Worm (Caenorhabditis elegans) whole organism, L2 larva: ENCODE data around the gene asp-8.

Source experiments
- C34F6.9 ChIP-seq: fragments of 150-350 bp; optimal IDR thresholded peaks from 2 replicates; lab custom pipeline; 2014; ENCODE audit warnings: missing biosample characterization, missing genetic modification characterization
- F13H6.1 ChIP-seq: sonication (generic microtip); optimal IDR thresholded peaks from 2 replicates; lab custom pipeline; 2016; ENCODE audit warnings: missing genetic modification characterization, missing compliant biosample characterization
- R02D3.7 ChIP-seq: fragments of 150-350 bp; optimal IDR thresholded peaks from 2 replicates; lab custom pipeline; 2014; ENCODE audit warnings: missing biosample characterization, missing genetic modification characterization
- Y55F3AM.14 ChIP-seq: fragments of 200-800 bp; sonication (Bioruptor generic); optimal IDR thresholded peaks from 2 replicates; lab custom pipeline; 2018; ENCODE audit warnings: mild to moderate bottlenecking, missing genetic modification characterization, missing compliant biosample characterization
- ZK546.5 ChIP-seq: sonication (generic microtip); optimal IDR thresholded peaks from 2 replicates; lab custom pipeline; 2017; ENCODE audit warnings: missing biosample characterization, missing genetic modification characterization
- alr-1 ChIP-seq: fragments of 150-350 bp; optimal IDR thresholded peaks from 2 replicates; lab custom pipeline; 2014; ENCODE audit warnings: missing biosample characterization, missing genetic modification characterization
- aly-2 ChIP-seq: fragments of 150-350 bp; optimal IDR thresholded peaks from 2 replicates; lab custom pipeline; 2014; ENCODE audit warnings: missing biosample characterization, missing genetic modification characterization
- ceh-16 ChIP-seq: fragments of 150-350 bp; optimal IDR thresholded peaks from 2 replicates; lab custom pipeline; 2014; ENCODE audit warnings: missing biosample characterization, missing genetic modification characterization
- ceh-82 ChIP-seq: fragments of 150-350 bp; optimal IDR thresholded peaks from 2 replicates; lab custom pipeline; 2014; ENCODE audit warnings: missing biosample characterization, missing genetic modification characterization
- crh-2 ChIP-seq: sonication (generic microtip); optimal IDR thresholded peaks from 2 replicates; lab custom pipeline; 2017; ENCODE audit warnings: missing biosample characterization, missing genetic modification characterization
- egl-27 ChIP-seq: sonication (generic microtip); optimal IDR thresholded peaks from 3 replicates; lab custom pipeline; 2017; ENCODE audit warnings: missing biosample characterization, missing genetic modification reagents, missing genetic modification characterization
- elt-1 ChIP-seq: fragments of 150-350 bp; optimal IDR thresholded peaks from 2 replicates; lab custom pipeline; 2014; ENCODE audit warnings: missing biosample characterization, missing genetic modification characterization
- fos-1 ChIP-seq: fragments of 150-350 bp; optimal IDR thresholded peaks from 2 replicates; lab custom pipeline; 2014; ENCODE audit warnings: missing biosample characterization, missing genetic modification characterization
- lin-11 ChIP-seq: fragments of 150-350 bp; sonication (generic microtip); optimal IDR thresholded peaks from 2 replicates; lab custom pipeline; 2014; ENCODE audit warnings: missing biosample characterization, missing genetic modification characterization, inconsistent platforms, mixed read lengths
- lin-13 ChIP-seq: fragments of 150-350 bp; optimal IDR thresholded peaks from 2 replicates; lab custom pipeline; 2014; ENCODE audit warnings: missing biosample characterization, missing genetic modification reagents, missing genetic modification characterization
- lin-39 ChIP-seq: fragments of 150-350 bp; optimal IDR thresholded peaks from 2 replicates; lab custom pipeline; 2014; ENCODE audit warnings: missing biosample characterization, missing genetic modification reagents, missing genetic modification characterization
- mbf-1 ChIP-seq: sonication (generic microtip); optimal IDR thresholded peaks from 2 replicates; lab custom pipeline; 2017; ENCODE audit warnings: missing biosample characterization, missing genetic modification characterization
- nhr-10 ChIP-seq: sonication (generic microtip); optimal IDR thresholded peaks from 2 replicates; lab custom pipeline; 2017; ENCODE audit warnings: missing biosample characterization, missing genetic modification characterization
- nhr-11 ChIP-seq: fragments of 150-350 bp; optimal IDR thresholded peaks from 2 replicates; lab custom pipeline; 2014; ENCODE audit warnings: missing biosample characterization, missing genetic modification characterization
- nhr-12 ChIP-seq: fragments of 150-350 bp; optimal IDR thresholded peaks from 2 replicates; lab custom pipeline; 2014; ENCODE audit warnings: missing biosample characterization, missing genetic modification characterization
- nhr-129 ChIP-seq: fragments of 150-350 bp; optimal IDR thresholded peaks from 2 replicates; lab custom pipeline; 2014; ENCODE audit warnings: missing biosample characterization, missing genetic modification characterization
- nhr-21 ChIP-seq: fragments of 150-350 bp; optimal IDR thresholded peaks from 2 replicates; lab custom pipeline; 2014; ENCODE audit warnings: missing biosample characterization, missing genetic modification characterization
- nhr-23 ChIP-seq: fragments of 150-350 bp; optimal IDR thresholded peaks from 2 replicates; lab custom pipeline; 2014; ENCODE audit warnings: missing biosample characterization, missing genetic modification reagents, missing genetic modification characterization
- nhr-237 ChIP-seq: fragments of 150-350 bp; optimal IDR thresholded peaks from 2 replicates; lab custom pipeline; 2014; ENCODE audit warnings: missing biosample characterization, missing genetic modification characterization
- nhr-25 ChIP-seq: fragments of 150-350 bp; sonication (generic microtip); optimal IDR thresholded peaks from 3 replicates; lab custom pipeline; 2014; ENCODE audit warnings: missing biosample characterization, missing genetic modification characterization
- peb-1 ChIP-seq: fragments of 150-350 bp; optimal IDR thresholded peaks from 2 replicates; lab custom pipeline; 2014; ENCODE audit warnings: missing biosample characterization, missing genetic modification characterization
- skn-1 ChIP-seq: sonication (generic microtip); optimal IDR thresholded peaks from 2 replicates; lab custom pipeline; 2017; ENCODE audit warnings: missing biosample characterization, missing genetic modification characterization
- sma-3 ChIP-seq: sonication (generic microtip); optimal IDR thresholded peaks from 2 replicates; lab custom pipeline; 2016; ENCODE audit warnings: missing genetic modification reagents, missing genetic modification characterization, missing compliant biosample characterization
- sma-9 ChIP-seq, 2 experiments: fragments of 150-350 bp in 1 of 2; sonication (generic microtip) in 1 of 2; optimal IDR thresholded peaks; 2 replicates each; lab custom pipeline; 2014 to 2016; ENCODE audit warnings: missing genetic modification characterization in 2 of 2, mild to moderate bottlenecking in 1 of 2, missing biosample characterization in 1 of 2, missing compliant biosample characterization in 1 of 2, missing genetic modification reagents in 1 of 2, moderate library complexity in 1 of 2
- snpc-4 ChIP-seq: fragments of 150-350 bp; optimal IDR thresholded peaks from 2 replicates; lab custom pipeline; 2014; ENCODE audit warnings: missing biosample characterization, missing genetic modification characterization
- unc-39 ChIP-seq: fragments of 150-350 bp; optimal IDR thresholded peaks from 2 replicates; lab custom pipeline; 2014; ENCODE audit warnings: missing biosample characterization, missing genetic modification characterization
- unc-55 ChIP-seq: fragments of 150-350 bp; sonication (generic microtip); optimal IDR thresholded peaks from 3 replicates; lab custom pipeline; 2014; ENCODE audit warnings: missing biosample characterization, missing genetic modification reagents, missing genetic modification characterization
- unc-62 ChIP-seq: fragments of 150-350 bp; optimal IDR thresholded peaks from 2 replicates; lab custom pipeline; 2014; ENCODE audit warnings: missing biosample characterization, missing genetic modification reagents, missing genetic modification characterization
- ztf-11 ChIP-seq: sonication (generic microtip); optimal IDR thresholded peaks from 2 replicates; lab custom pipeline; 2017; ENCODE audit warnings: missing biosample characterization, missing genetic modification characterization

Gene asp-8

DNA sequence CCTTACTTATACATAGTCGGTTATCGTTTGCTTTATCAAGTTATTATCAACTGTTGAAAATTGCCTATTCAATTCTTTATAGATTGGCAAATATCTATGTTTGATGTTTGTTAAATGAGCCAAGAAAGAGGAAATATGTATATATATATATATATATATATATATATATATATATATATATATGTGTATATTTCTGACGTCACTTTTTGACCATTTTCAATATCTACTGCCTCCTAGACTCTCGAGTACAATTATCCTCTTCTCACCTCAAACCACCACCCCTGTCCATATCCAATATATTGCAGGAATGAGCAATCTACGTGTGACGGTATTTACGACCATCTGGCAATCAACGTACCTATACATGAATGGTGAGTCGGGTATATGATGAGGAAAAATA lies 20.5 kb downstream of the asp-8 start, which contains the start of gene F59D6.1:
TSS of gene F59D6.1 (plus strand) at position 301 of the 400 bp plus-strand sequence.
- TF ChIP-seq elt-1 (tag; lab: Kevin White, UChicago) (no peak), nhr-237 (no peak), unc-39 (tag; lab: Kevin White, UChicago) (no peak), nhr-12 (tag; lab: Kevin White, UChicago) (no peak), lin-39 (tag; lab: Kevin White, UChicago) (no peak), egl-27 (no peak), unc-62 (GFP tag; lab: Kevin White, UChicago) (no peak), snpc-4 (tag; lab: Kevin White, UChicago) (no peak), nhr-129 (tag; lab: Kevin White, UChicago) (no peak), Y55F3AM.14 (GFP tag; lab: Kevin White, UChicago) (no peak), lin-11 (tag; lab: Kevin White, UChicago) (no peak), ceh-16 (no peak), nhr-23 (tag; lab: Kevin White, UChicago) (no peak), sma-9 (GFP tag; optimal IDR thresholded peaks at IDR 0.05; lab: Kevin White, UChicago) (no peak), sma-9 (tag; optimal IDR thresholded peaks at IDR 0.05; lab: Kevin White, UChicago) (no peak), R02D3.7 (tag; lab: Kevin White, UChicago) (no peak), ztf-11 (tag; lab: Kevin White, UChicago) (no peak), lin-13 (GFP tag; lab: Kevin White, UChicago) (no peak), ZK546.5 (tag; lab: Kevin White, UChicago) (no peak), nhr-21 (tag; lab: Kevin White, UChicago) (no peak)

DNA sequence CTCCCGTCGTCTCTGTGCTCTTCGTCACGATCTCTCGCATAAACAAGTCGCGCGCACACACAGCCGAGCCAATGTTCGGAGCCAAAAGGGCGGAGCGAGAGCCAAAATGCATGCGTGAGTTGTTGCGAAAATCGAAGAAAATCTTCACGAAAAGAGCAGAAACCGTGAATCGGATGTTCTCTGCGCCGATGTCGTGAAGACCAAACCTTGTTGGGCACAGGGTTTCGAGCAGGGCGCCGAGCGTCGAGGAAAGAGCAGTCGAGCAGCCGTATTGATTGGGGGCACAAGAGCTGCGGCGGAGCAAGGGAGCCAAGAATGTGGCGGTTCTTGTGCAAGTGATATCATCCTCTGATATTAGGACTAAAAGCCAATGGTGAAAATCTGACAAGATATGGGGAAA lies 22.0 kb downstream of the asp-8 start:
- TF ChIP-seq skn-1 (no peak), nhr-129 (tag; lab: Kevin White, UChicago) (no peak), alr-1 (tag; lab: Kevin White, UChicago) (no peak), unc-55 (GFP tag; lab: Kevin White, UChicago) (no peak), crh-2 (tag; lab: Kevin White, UChicago) (no peak), sma-9 (GFP tag; optimal IDR thresholded peaks at IDR 0.05; lab: Kevin White, UChicago) (no peak), sma-9 (tag; optimal IDR thresholded peaks at IDR 0.05; lab: Kevin White, UChicago) (no peak), nhr-10 (no peak), C34F6.9 (tag; lab: Kevin White, UChicago) (no peak), sma-3 (no peak)

DNA sequence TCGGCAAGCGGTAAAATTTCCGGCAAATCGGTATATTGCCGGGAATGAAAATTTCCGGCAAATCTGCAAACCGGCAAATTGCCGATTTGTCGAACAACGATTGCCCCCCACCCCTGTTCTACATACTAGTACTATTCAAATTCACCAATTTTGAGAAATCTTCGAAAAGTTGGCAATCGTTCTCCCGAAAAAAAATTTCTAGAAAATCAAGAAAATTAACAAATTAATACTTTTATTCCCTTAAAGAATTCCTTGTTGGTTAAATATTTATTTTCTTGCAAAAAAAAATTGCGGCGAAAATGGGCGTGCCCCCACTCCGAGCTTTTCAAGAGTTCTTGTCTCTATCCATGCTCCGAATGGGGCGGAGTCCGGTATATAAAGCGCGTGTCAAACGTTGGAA lies 29.9 kb downstream of the asp-8 start, which contains the start of gene C50H11.8:
TSS of gene C50H11.8 (plus strand) at position 301 of the 400 bp plus-strand sequence.
- TF ChIP-seq nhr-12 (tag; lab: Kevin White, UChicago) (no peak), nhr-25 (tag; lab: Kevin White, UChicago) (no peak), unc-62 (GFP tag; lab: Kevin White, UChicago) (no peak), ceh-16 (no peak), nhr-23 (tag; lab: Kevin White, UChicago) (no peak), mbf-1 (tag; lab: Kevin White, UChicago) (no peak)

DNA sequence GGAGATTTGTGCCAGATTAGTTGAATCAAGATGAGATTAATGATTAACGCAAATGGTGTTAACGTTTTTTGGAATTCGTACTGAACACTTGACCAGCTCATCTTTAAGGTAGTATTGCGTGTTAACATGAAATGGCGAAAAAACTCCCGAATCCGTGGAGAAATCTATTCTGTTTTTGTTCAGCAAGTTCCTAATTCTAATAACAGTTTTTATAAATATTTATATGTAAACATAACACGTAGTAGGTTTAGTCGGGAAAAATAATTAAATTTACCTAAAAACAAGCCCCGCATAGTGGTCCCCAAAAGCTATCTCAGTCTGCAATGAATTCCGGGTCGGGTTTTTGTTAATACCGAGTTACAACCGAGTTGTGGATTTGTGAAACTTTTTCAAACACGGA lies 34.6 kb downstream of the asp-8 start, which contains the start of gene str-244:
TSS of gene str-244 (minus strand) at position 101 of the 400 bp plus-strand sequence.
- no peak for TF ChIP-seq snpc-4 (tag; lab: Kevin White, UChicago)
- no peak for TF ChIP-seq nhr-21 (tag; lab: Kevin White, UChicago)
- TF ChIP-seq nhr-11 (tag; lab: Kevin White, UChicago), result no peak
- TF ChIP-seq fos-1 (tag; lab: Kevin White, UChicago), result no peak
- no peak for TF ChIP-seq aly-2
- TF ChIP-seq C34F6.9 (tag; lab: Kevin White, UChicago), result no peak
- no peak for TF ChIP-seq unc-55 (GFP tag; lab: Kevin White, UChicago)
- TF ChIP-seq nhr-10, result no peak
- no peak for TF ChIP-seq egl-27

DNA sequence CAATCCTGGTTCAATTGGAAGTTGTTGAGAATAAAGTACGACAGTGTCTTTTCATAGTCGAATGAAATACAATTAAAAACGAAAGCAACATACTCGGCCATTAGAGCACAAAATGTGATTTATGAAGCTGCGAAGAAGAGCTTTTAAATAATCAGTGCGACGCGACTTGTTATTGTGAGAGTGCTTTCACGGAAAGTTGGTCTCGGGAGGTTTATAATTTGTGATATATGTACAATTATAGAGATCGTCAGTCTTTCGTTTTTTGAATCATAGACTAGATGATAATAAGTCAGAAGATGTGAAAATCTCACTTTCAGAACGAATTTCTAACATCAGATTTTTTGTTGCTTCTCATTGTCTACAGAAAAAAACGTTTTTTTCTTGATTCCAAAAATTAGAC lies 37.7 kb downstream of the asp-8 start, which contains the start of gene srt-15:
TSS of gene srt-15 (minus strand) at position 101 of the 400 bp plus-strand sequence.
- TF ChIP-seq nhr-25 (tag; lab: Kevin White, UChicago), result no peak
- no peak for TF ChIP-seq ceh-82 (tag; lab: Kevin White, UChicago)
- TF ChIP-seq ceh-16, result no peak
- no peak for TF ChIP-seq peb-1 (tag; lab: Kevin White, UChicago)
- no peak for TF ChIP-seq R02D3.7 (tag; lab: Kevin White, UChicago)
- TF ChIP-seq unc-55 (GFP tag; lab: Kevin White, UChicago), result no peak
- no peak for TF ChIP-seq nhr-21 (tag; lab: Kevin White, UChicago)
- no peak for TF ChIP-seq C34F6.9 (tag; lab: Kevin White, UChicago)
- no peak for TF ChIP-seq nhr-237
- no peak for TF ChIP-seq lin-13 (GFP tag; lab: Kevin White, UChicago)
- no peak for TF ChIP-seq F13H6.1 (tag; lab: Kevin White, UChicago)
- TF ChIP-seq sma-9 (GFP tag; optimal IDR thresholded peaks at IDR 0.05; lab: Kevin White, UChicago), result no peak
- TF ChIP-seq sma-9 (tag; optimal IDR thresholded peaks at IDR 0.05; lab: Kevin White, UChicago), result no peak
- no peak for TF ChIP-seq unc-39 (tag; lab: Kevin White, UChicago)
